Fruit fly (Drosophila melanogaster) whole organism, embryonic: ENCODE results near the gene Pka-C1.

Experiments used
- Atf-2 ChIP-seq: fragments of 200-800 bp; sonication (Bioruptor generic); optimal IDR thresholded peaks from 2 replicates; lab custom pipeline; 2016; ENCODE audit warnings: missing biosample characterization, missing genetic modification characterization
- Bteb2 ChIP-seq: fragments of 200-800 bp; sonication (Bioruptor generic); optimal IDR thresholded peaks from 2 replicates; lab custom pipeline; 2016; ENCODE audit warnings: missing biosample characterization, missing genetic modification characterization
- CG10321 ChIP-seq: fragments of 200-800 bp; sonication (Bioruptor generic); IDR thresholded peaks from 2 replicates; pipeline ENCODE4 v1.3.6; 2022; ENCODE audit warnings: missing biosample characterization, missing genetic modification characterization
- CG11085 ChIP-seq: fragments of 200-800 bp; sonication (Bioruptor generic); IDR thresholded peaks from 2 replicates; pipeline ENCODE4 v1.3.6; 2022; ENCODE audit warnings: missing biosample characterization, missing genetic modification characterization
- CG12104 ChIP-seq: fragments of 200-800 bp; sonication (Bioruptor generic); optimal IDR thresholded peaks from 3 replicates; lab custom pipeline; 2016; ENCODE audit warnings: missing biosample characterization, missing genetic modification characterization
- CG12942 ChIP-seq: fragments of 200-800 bp; sonication (Bioruptor generic); optimal IDR thresholded peaks from 3 replicates; lab custom pipeline; 2016; ENCODE audit warnings: missing biosample characterization, missing genetic modification characterization
- CG17186 ChIP-seq: fragments of 200-800 bp; sonication (Bioruptor generic); optimal IDR thresholded peaks from 3 replicates; lab custom pipeline; 2017; ENCODE audit warnings: missing biosample characterization, missing genetic modification reagents, missing genetic modification characterization
- CG17612 ChIP-seq: fragments of 200-800 bp; sonication (Bioruptor generic); IDR thresholded peaks from 2 replicates; pipeline ENCODE4 v1.3.6; 2022; ENCODE audit warnings: missing biosample characterization, missing genetic modification characterization
- CG2202 ChIP-seq: fragments of 200-800 bp; sonication (Bioruptor generic); optimal IDR thresholded peaks from 2 replicates; lab custom pipeline; 2018; ENCODE audit warnings: missing biosample characterization, mild to moderate bottlenecking, missing genetic modification characterization
- CG3407 ChIP-seq: fragments of 200-800 bp; sonication (Bioruptor generic); optimal IDR thresholded peaks from 2 replicates; lab custom pipeline; 2018; ENCODE audit warnings: missing biosample characterization, mild to moderate bottlenecking, missing genetic modification characterization
- CG4328 ChIP-seq: fragments of 200-800 bp; sonication (Bioruptor generic); optimal IDR thresholded peaks from 3 replicates; lab custom pipeline; 2017; ENCODE audit warnings: missing biosample characterization, missing genetic modification reagents, missing genetic modification characterization
- CG4707 ChIP-seq: fragments of 200-800 bp; sonication (Bioruptor generic); optimal IDR thresholded peaks from 2 replicates; lab custom pipeline; 2018; ENCODE audit warnings: missing biosample characterization, mild to moderate bottlenecking, missing genetic modification characterization, moderate library complexity
- CG8089 ChIP-seq: fragments of 200-800 bp; sonication (Bioruptor generic); optimal IDR thresholded peaks from 3 replicates; lab custom pipeline; 2016; ENCODE audit warnings: missing biosample characterization, missing genetic modification characterization
- CG8478 ChIP-seq: fragments of >200 bp; optimal IDR thresholded peaks from 2 replicates; lab custom pipeline; 2018
- Deaf1 ChIP-seq: fragments of 200-800 bp; optimal IDR thresholded peaks from 3 replicates; lab custom pipeline; 2019; ENCODE audit warnings: missing biosample characterization, mild to moderate bottlenecking, missing genetic modification characterization, moderate library complexity
- Dfd ChIP-seq, 2 experiments: fragments of >200 bp; optimal IDR thresholded peaks; 2 replicates each; lab custom pipeline; 2017; ENCODE audit warnings: missing biosample characterization in 2 of 2, missing genetic modification characterization in 2 of 2
- Drgx ChIP-seq: fragments of 200-800 bp; sonication (Bioruptor generic); IDR thresholded peaks from 2 replicates; pipeline ENCODE4 v1.3.6; 2022; ENCODE audit warnings: missing biosample characterization, missing genetic modification characterization
- Ets65A ChIP-seq: fragments of 200-800 bp; sonication (Bioruptor generic); peaks from one replicate; lab custom pipeline; 2016; ENCODE audit warnings: missing biosample characterization, missing genetic modification characterization
- H15 ChIP-seq: fragments of 200-800 bp; sonication (Bioruptor generic); IDR thresholded peaks from 3 replicates; pipeline ENCODE4 v1.3.6; 2022; ENCODE audit warnings: missing biosample characterization, missing genetic modification characterization
- H2.0 ChIP-seq: fragments of 200-800 bp; sonication (Bioruptor generic); IDR thresholded peaks from 2 replicates; pipeline ENCODE4 v1.3.6; 2022; ENCODE audit warnings: missing biosample characterization, missing genetic modification characterization
- Hr39 ChIP-seq: fragments of >200 bp; optimal IDR thresholded peaks from 2 replicates; lab custom pipeline; 2017
- Hr51 ChIP-seq, 2 experiments: fragments of 200-800 bp; sonication (Bioruptor generic); optimal IDR thresholded peaks; 2 replicates in 1 of 2; 3 replicates in 1 of 2; lab custom pipeline; 2016 to 2018; ENCODE audit warnings: missing biosample characterization in 2 of 2, missing genetic modification characterization in 2 of 2, mild to moderate bottlenecking in 1 of 2, moderate library complexity in 1 of 2
- Lpt ChIP-seq: fragments of >200 bp; optimal IDR thresholded peaks from 2 replicates; lab custom pipeline; 2018; ENCODE audit warnings: missing biosample characterization, missing genetic modification characterization
- Mad ChIP-seq: fragments of 200-800 bp; sonication (Bioruptor generic); optimal IDR thresholded peaks from 2 replicates; lab custom pipeline; 2016; ENCODE audit warnings: missing biosample characterization, missing genetic modification characterization
- Max ChIP-seq: fragments of 200-800 bp; sonication (Bioruptor generic); optimal IDR thresholded peaks from 2 replicates; lab custom pipeline; 2016; ENCODE audit warnings: missing biosample characterization, mild to moderate bottlenecking, missing genetic modification characterization
- Med ChIP-seq: fragments of 200-800 bp; sonication (Bioruptor generic); peaks from one replicate; lab custom pipeline; 2016; ENCODE audit warnings: missing biosample characterization, missing genetic modification characterization, mild to moderate bottlenecking, inconsistent platforms, moderate library complexity
- Mes4 ChIP-seq: fragments of 200-800 bp; sonication (Bioruptor generic); optimal IDR thresholded peaks from 2 replicates; lab custom pipeline; 2016; ENCODE audit warnings: missing biosample characterization, missing genetic modification characterization
- Oli ChIP-seq: fragments of 200-800 bp; sonication (Bioruptor generic); optimal IDR thresholded peaks from 2 replicates; lab custom pipeline; 2018; ENCODE audit warnings: missing biosample characterization, mild to moderate bottlenecking, missing genetic modification characterization, moderate library complexity
- Ptx1 ChIP-seq: fragments of 200-800 bp; sonication (Bioruptor generic); IDR thresholded peaks from 2 replicates; pipeline ENCODE4 v1.3.6; 2022; ENCODE audit warnings: missing biosample characterization, missing genetic modification characterization
- Six4 ChIP-seq: fragments of 200-800 bp; sonication (Bioruptor generic); optimal IDR thresholded peaks from 2 replicates; lab custom pipeline; 2016; ENCODE audit warnings: missing biosample characterization, missing genetic modification characterization
- Sox102F ChIP-seq: fragments of 200-800 bp; sonication (Bioruptor generic); optimal IDR thresholded peaks from 2 replicates; lab custom pipeline; 2018; ENCODE audit warnings: missing biosample characterization, mild to moderate bottlenecking, missing genetic modification characterization, moderate library complexity
- Sry-δ ChIP-seq: fragments of 200-800 bp; sonication (Bioruptor generic); optimal IDR thresholded peaks from 2 replicates; lab custom pipeline; 2016; ENCODE audit warnings: missing biosample characterization, missing genetic modification characterization
- Taf1 ChIP-seq: fragments of 200-800 bp; sonication (Bioruptor generic); IDR thresholded peaks from 2 replicates; pipeline ENCODE4 v1.3.6; 2022; ENCODE audit warnings: missing biosample characterization, missing genetic modification characterization
- Trl ChIP-seq, 3 experiments: fragments of >200 bp in 2 of 3; fragments of 200-800 bp in 1 of 3; sonication (Bioruptor generic) in 1 of 3; optimal IDR thresholded peaks; 2 replicates in 1 of 3; 3 replicates in 2 of 3; lab custom pipeline; 2016 to 2017; ENCODE audit warnings: missing biosample characterization in 1 of 3, missing genetic modification characterization in 1 of 3
- amos ChIP-seq: fragments of 200-800 bp; sonication (Bioruptor generic); IDR thresholded peaks from 2 replicates; pipeline ENCODE4 v1.3.6; 2022; ENCODE audit warnings: missing biosample characterization, missing genetic modification characterization; ENCODE audit not compliant: partially characterized antibody
- ara ChIP-seq: fragments of 200-800 bp; sonication (Bioruptor generic); IDR thresholded peaks from 2 replicates; pipeline ENCODE4 v1.3.6; 2022; ENCODE audit warnings: missing biosample characterization, missing genetic modification characterization
- chif ChIP-seq, 2 experiments: fragments of 200-800 bp; sonication (Bioruptor generic); optimal IDR thresholded peaks; 3 replicates each; lab custom pipeline; 2016; ENCODE audit warnings: missing biosample characterization in 2 of 2, missing genetic modification characterization in 2 of 2
- fd96Cb ChIP-seq: fragments of 200-800 bp; sonication (Bioruptor generic); optimal IDR thresholded peaks from 2 replicates; lab custom pipeline; 2018; ENCODE audit warnings: missing biosample characterization, mild to moderate bottlenecking, missing genetic modification characterization, moderate library complexity
- gcm ChIP-seq: fragments of 200-800 bp; sonication (Bioruptor generic); optimal IDR thresholded peaks from 2 replicates; lab custom pipeline; 2019; ENCODE audit warnings: missing biosample characterization, mild to moderate bottlenecking, missing genetic modification characterization, moderate library complexity
- hth ChIP-seq: fragments of >200 bp; optimal IDR thresholded peaks from 2 replicates; lab custom pipeline; 2017; ENCODE audit warnings: inconsistent platforms
- ind ChIP-seq: fragments of 200-800 bp; sonication (Bioruptor generic); optimal IDR thresholded peaks from 3 replicates; lab custom pipeline; 2016; ENCODE audit warnings: missing biosample characterization, missing genetic modification characterization
- jigr1 ChIP-seq: fragments of 200-800 bp; sonication (Bioruptor generic); IDR thresholded peaks from 3 replicates; pipeline ENCODE4 v1.3.6; 2022; ENCODE audit warnings: missing biosample characterization, missing genetic modification characterization
- lab ChIP-seq: fragments of 200-800 bp; sonication (Bioruptor generic); optimal IDR thresholded peaks from 3 replicates; lab custom pipeline; 2017; ENCODE audit warnings: missing biosample characterization, missing genetic modification characterization, mild to moderate bottlenecking, moderate library complexity, missing genetic modification reagents
- mld ChIP-seq: fragments of 200-800 bp; sonication (Bioruptor generic); IDR thresholded peaks from 3 replicates; pipeline ENCODE4 v1.3.6; 2022; ENCODE audit warnings: missing biosample characterization, missing genetic modification characterization; ENCODE audit not compliant: partially characterized antibody
- nerfin-1 ChIP-seq: fragments of 200-800 bp; sonication (Bioruptor generic); optimal IDR thresholded peaks from 3 replicates; lab custom pipeline; 2019; ENCODE audit warnings: missing biosample characterization, mild to moderate bottlenecking, missing genetic modification characterization, moderate library complexity
- oc ChIP-seq: fragments of 200-800 bp; sonication (Bioruptor generic); optimal IDR thresholded peaks from 2 replicates; lab custom pipeline; 2018; ENCODE audit warnings: missing biosample characterization, mild to moderate bottlenecking, missing genetic modification characterization, moderate library complexity
- salm ChIP-seq: fragments of 200-800 bp; sonication (Bioruptor generic); optimal IDR thresholded peaks from 2 replicates; lab custom pipeline; 2018; ENCODE audit warnings: missing biosample characterization, mild to moderate bottlenecking, missing genetic modification characterization
- sens-2 ChIP-seq: fragments of 200-800 bp; sonication (Bioruptor generic); IDR thresholded peaks from 2 replicates; pipeline ENCODE4 v1.3.6; 2022; ENCODE audit warnings: missing biosample characterization, missing genetic modification characterization
- sqz ChIP-seq: fragments of 200-800 bp; sonication (Bioruptor generic); optimal IDR thresholded peaks from 3 replicates; lab custom pipeline; 2018; ENCODE audit warnings: missing biosample characterization, mild to moderate bottlenecking, missing genetic modification characterization
- tll ChIP-seq, 2 experiments: fragments of 200-800 bp in 1 of 2; fragments of >200 bp in 1 of 2; sonication (Bioruptor generic) in 1 of 2; optimal IDR thresholded peaks; 2 replicates each; lab custom pipeline; 2017 to 2019; ENCODE audit warnings: missing biosample characterization in 2 of 2, missing genetic modification characterization in 2 of 2, mild to moderate bottlenecking in 1 of 2, moderate library complexity in 1 of 2
- trh ChIP-seq: fragments of 200-800 bp; sonication (Bioruptor generic); optimal IDR thresholded peaks from 2 replicates; lab custom pipeline; 2016; ENCODE audit warnings: missing biosample characterization, missing genetic modification characterization

The Pka-C1 gene

dm6 chr2L:9633811-9634436 lies 65.2 kb downstream of the Pka-C1 start, which contains the start of gene Apoltp (continued):
- TF ChIP-seq Lpt = no peak
- no peak for TF ChIP-seq Dfd (GFP tag; optimal IDR thresholded peaks at IDR 0.05; lab: Kevin White, UChicago)
- TF ChIP-seq salm (tag; lab: Kevin White, UChicago) = no peak
- no peak for TF ChIP-seq nerfin-1 (tag; lab: Kevin White, UChicago)
- TF ChIP-seq hth (lab: Kevin White, UChicago) = no peak
- peak; percentile 52 for TF ChIP-seq Oli (tag; lab: Kevin White, UChicago)
- no peak for TF ChIP-seq Mes4 (GFP tag; lab: Kevin White, UChicago)
- TF ChIP-seq oc (tag; lab: Kevin White, UChicago) = peak; percentile 16
- TF ChIP-seq Drgx (GFP tag; lab: Robert Waterston, UW) = peak; percentile 80
- TF ChIP-seq CG2202 (tag; lab: Kevin White, UChicago) = no peak
- TF ChIP-seq tll (GFP tag; optimal IDR thresholded peaks at IDR 0.05; lab: Kevin White, UChicago) = no peak
- TF ChIP-seq fd96Cb (tag; lab: Kevin White, UChicago) = peak; percentile 70
- no peak for TF ChIP-seq CG12104 (GFP tag; lab: Kevin White, UChicago)
- no peak for TF ChIP-seq CG17186 (GFP tag; lab: Kevin White, UChicago)
- peak; percentile 60; the same call in 2 of the 3 replicates for TF ChIP-seq H15 (GFP tag; lab: Robert Waterston, UW)
- peak; percentile 66 for TF ChIP-seq Max (GFP tag; lab: Kevin White, UChicago)
- TF ChIP-seq gcm = peak; percentile 69
- TF ChIP-seq CG4707 = no peak
- no peak for TF ChIP-seq Atf-2 (GFP tag; lab: Kevin White, UChicago)
- TF ChIP-seq Hr51 (GFP tag; optimal IDR thresholded peaks at IDR 0.05; lab: Kevin White, UChicago) = peak in 1 of 2 experiments; percentile 78
- TF ChIP-seq lab (GFP tag; lab: Kevin White, UChicago) = peak; percentile 89
- TF ChIP-seq CG17612 (GFP tag; lab: Robert Waterston, UW) = no peak
- TF ChIP-seq chif (GFP tag; optimal IDR thresholded peaks at IDR 0.05; lab: Kevin White, UChicago) = no peak
- TF ChIP-seq Med (GFP tag; lab: Kevin White, UChicago) = no peak
- TF ChIP-seq trh = peak; percentile 28
- TF ChIP-seq Bteb2 (GFP tag; lab: Kevin White, UChicago) = no peak
- TF ChIP-seq Deaf1 = peak; percentile 97
- TF ChIP-seq Ets65A (GFP tag; lab: Kevin White, UChicago) = peak; percentile 94
- TF ChIP-seq ara (GFP tag; lab: Robert Waterston, UW) = 0 out of 2 replicates have a peak, but pooled peaks have one; percentile 63
- TF ChIP-seq Six4 (GFP tag; lab: Kevin White, UChicago) = peak; percentile 35
- peak; percentile 65 for TF ChIP-seq ind
- TF ChIP-seq CG8478 (lab: Kevin White, UChicago) = no peak
- TF ChIP-seq mld (GFP tag; lab: Robert Waterston, UW) = no peak
- no peak for TF ChIP-seq CG3407
- TF ChIP-seq sens-2 (GFP tag; lab: Robert Waterston, UW) = no peak
- no peak for TF ChIP-seq sqz
- no peak for TF ChIP-seq Trl (optimal IDR thresholded peaks at IDR 0.05; lab: Kevin White, UChicago)
- peak; percentile 20 for TF ChIP-seq Trl (GFP tag; optimal IDR thresholded peaks at IDR 0.05; lab: Kevin White, UChicago)
- TF ChIP-seq Hr39 (lab: Kevin White, UChicago) = no peak
- peak; percentile 49 for TF ChIP-seq H2.0 (GFP tag; lab: Robert Waterston, UW)
- TF ChIP-seq Taf1 (GFP tag; lab: Robert Waterston, UW) = peak; percentile 69
- TF ChIP-seq CG12942 (GFP tag; lab: Kevin White, UChicago) = no peak
- no peak for TF ChIP-seq CG8089 (GFP tag; lab: Kevin White, UChicago)
- peak; percentile 17 for TF ChIP-seq CG4328 (GFP tag; lab: Kevin White, UChicago)
- TF ChIP-seq CG11085 (GFP tag; lab: Robert Waterston, UW) = peak; percentile 60
- no peak for TF ChIP-seq Sry-δ (GFP tag; lab: Kevin White, UChicago)
- TF ChIP-seq amos (GFP tag; lab: Robert Waterston, UW) = no peak
- no peak for TF ChIP-seq Mad (GFP tag; lab: Kevin White, UChicago)
- TF ChIP-seq jigr1 = no peak
- no peak for TF ChIP-seq CG10321
- TF ChIP-seq Ptx1 (GFP tag; lab: Robert Waterston, UW) = peak; percentile 82
- peak; percentile 66 for TF ChIP-seq Sox102F
